Fruit fly (Drosophila melanogaster): ENCODE measurements around the gene wdb.
A peak's percentile ranks its signal among the peaks of the same experiment; 100 is the strongest.

Gene wdb

DNA sequence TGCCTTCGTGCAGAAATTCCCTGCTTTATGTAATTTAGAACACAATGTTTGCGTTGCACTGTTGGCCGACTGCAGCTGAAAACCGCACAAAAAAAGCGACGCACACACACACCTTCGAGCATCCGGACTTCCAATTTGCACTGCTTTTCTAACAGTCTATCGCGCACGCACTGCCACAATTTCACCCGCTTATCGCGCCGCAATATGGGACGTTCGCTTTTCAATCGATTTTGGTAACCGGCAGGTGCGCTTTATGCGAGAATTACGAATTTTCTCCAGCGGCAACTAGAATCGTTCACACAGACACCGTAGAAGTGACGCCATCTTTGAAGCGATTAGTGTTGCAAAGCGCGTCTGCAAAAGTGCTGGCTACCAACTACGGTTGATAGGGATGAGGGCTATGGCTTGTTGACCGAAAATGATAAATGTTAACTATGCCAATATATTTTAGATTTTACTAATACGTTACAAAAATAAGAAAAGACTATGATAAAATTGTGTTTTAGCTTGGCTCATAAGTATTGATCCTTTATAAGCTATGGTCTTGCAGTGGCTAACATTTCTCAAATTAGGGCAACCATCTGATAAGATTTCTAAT lies at the start of gene wdb:
Gene wdb, minus strand, starts transcription at position 352 of the 598 bp plus-strand sequence.
- peak; percentile 29 for TF ChIP-seq noc (tag; optimal IDR thresholded peaks at IDR 0.05)

- TF ChIP-seq noc (tag; optimal IDR thresholded peaks at IDR 0.05): no peak
Measured at dm6 chr3R:27625911-27626310, 43.9 kb upstream of the wdb start, which contains the start of gene CG5612. Gene CG5612, minus strand, starts transcription at chr3R:27626011.

dm6 chr3R:27622993-27623392 lies 41.0 kb upstream of the wdb start:
- TF ChIP-seq noc (tag; optimal IDR thresholded peaks at IDR 0.05): no peak

- TF ChIP-seq noc (tag; optimal IDR thresholded peaks at IDR 0.05): no peak
Measured at dm6 chr3R:27621861-27622260, 39.8 kb upstream of the wdb start.

dm6 chr3R:27616493-27616892 lies 34.5 kb upstream of the wdb start:
- TF ChIP-seq noc (tag; optimal IDR thresholded peaks at IDR 0.05): no peak

DNA sequence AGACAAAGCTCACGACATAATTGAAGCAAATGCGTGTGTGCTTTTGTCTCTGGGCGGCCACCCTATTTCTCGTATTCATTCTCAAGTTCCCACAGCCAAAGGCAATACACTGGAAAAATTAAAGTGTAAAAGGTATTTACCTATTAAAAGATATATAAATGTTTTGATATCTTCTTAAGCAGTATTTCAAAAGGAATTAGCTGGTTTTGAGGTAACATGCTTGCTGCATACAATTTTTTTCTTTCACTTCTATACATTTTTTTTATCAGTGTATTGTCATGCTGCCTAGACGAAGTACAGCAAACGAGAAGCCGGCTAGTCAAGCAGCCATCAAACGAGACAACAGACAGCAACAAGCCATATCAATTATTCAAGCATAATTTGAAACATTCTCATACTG lies 31.8 kb upstream of the wdb start:
- TF ChIP-seq noc (tag; optimal IDR thresholded peaks at IDR 0.05): no peak

DNA sequence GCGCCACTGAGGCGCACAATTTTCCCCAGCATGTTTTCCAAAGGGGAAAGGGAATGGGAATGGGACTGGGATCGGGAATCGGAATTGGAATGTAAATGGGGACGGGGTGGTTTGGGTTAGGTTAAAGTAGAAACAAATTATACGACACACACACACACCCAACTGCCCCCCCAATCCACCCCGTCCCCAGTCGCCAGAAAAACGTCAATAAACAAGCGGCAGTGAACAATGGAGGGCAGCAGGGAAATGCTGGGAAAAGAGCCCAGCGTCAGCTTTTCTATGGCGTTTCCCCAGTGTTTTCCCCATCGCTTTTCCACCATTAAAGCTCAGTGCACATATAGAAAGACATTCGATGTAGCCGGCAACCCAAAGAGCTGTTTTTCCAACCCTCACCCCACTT lies 28.6 kb upstream of the wdb start:
- no peak for TF ChIP-seq noc (tag; optimal IDR thresholded peaks at IDR 0.05)

dm6 chr3R:27609118-27610042 lies 27.3 kb upstream of the wdb start:
- no peak for TF ChIP-seq noc (tag; optimal IDR thresholded peaks at IDR 0.05)

dm6 chr3R:27608536-27608935 lies 26.5 kb upstream of the wdb start:
- TF ChIP-seq noc (tag; optimal IDR thresholded peaks at IDR 0.05): no peak

- no peak for TF ChIP-seq noc (tag; optimal IDR thresholded peaks at IDR 0.05)
Measured at dm6 chr3R:27608000-27608399, 26.0 kb upstream of the wdb start.

- peak; percentile 63 for TF ChIP-seq noc (tag; optimal IDR thresholded peaks at IDR 0.05)
Measured at dm6 chr3R:27607218-27607929, 25.3 kb upstream of the wdb start, which contains the start of the genes dsd and Tusp. Gene dsd, minus strand, starts transcription at chr3R:27607396. Gene Tusp, plus strand, starts transcription at chr3R:27607879.

DNA sequence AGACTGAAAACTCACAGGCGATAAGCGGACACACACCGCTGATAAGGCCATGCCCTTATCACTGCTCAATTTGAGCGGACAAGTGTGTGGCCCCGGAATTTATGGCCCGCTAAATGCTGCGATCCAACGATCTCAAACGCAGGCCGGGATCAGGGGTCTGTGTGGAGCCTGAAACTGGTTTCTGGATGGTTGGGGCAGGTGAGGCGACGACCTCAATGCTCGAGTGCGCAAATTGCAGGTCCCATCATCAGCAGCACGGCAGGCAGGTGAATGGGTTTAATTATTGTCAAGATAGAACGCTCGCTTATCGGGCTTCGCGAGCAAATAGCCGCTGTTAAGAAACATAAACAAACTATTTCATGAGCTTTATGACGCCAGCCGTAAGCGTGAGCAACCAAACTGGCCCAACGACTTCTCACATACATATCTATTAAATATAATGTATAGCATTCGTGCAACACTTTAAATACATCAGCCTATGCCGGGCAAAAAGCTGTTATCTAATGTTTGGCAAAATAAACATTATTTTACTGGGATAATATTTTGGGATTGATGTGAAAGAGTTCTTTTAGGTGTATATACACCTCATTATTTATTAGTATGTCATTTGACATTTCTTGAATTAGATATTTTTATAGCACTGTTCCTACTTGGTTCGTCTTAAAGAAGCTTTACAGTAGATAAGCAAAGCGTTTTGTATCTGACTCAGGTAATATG lies 23.7 kb upstream of the wdb start:
- peak; percentile 65 for TF ChIP-seq noc (tag; optimal IDR thresholded peaks at IDR 0.05)

DNA sequence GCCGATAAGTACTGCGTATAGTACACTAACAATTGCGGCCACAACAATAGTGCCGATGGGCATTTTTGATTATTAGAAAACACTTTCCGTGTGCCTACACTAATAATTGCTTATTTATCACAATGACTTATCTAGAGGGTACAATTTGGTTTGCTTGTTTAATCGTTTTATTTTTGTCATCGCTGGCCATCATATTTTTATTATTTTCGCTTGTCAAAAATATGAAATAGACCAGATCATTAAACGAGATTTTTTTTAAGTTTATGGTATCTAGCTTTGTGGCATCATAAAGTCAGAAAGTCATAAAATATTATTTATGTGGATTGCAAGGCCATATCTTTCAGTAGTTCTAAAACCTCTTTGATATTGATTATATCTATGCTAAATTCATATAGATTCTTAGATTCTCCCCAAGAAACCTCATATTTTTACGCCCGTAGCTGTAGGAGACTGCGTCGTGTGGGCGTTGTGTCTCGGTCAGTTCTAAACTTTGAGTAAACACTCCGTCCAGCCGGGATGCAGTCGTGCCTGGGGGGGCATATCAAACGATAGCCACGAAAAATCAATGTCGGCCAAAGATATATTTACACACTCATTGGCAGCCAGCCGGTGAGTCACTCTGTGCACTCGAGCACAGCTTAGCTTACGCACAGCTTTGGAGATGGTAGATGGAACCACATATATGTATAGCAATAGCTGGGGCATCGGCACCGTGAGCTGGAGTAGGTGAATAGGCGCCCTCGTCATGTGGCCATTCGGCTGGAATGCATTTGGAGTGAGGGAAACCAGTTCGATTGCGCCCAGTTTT lies 22.8 kb upstream of the wdb start:
- TF ChIP-seq noc (tag; optimal IDR thresholded peaks at IDR 0.05): peak; percentile 65

DNA sequence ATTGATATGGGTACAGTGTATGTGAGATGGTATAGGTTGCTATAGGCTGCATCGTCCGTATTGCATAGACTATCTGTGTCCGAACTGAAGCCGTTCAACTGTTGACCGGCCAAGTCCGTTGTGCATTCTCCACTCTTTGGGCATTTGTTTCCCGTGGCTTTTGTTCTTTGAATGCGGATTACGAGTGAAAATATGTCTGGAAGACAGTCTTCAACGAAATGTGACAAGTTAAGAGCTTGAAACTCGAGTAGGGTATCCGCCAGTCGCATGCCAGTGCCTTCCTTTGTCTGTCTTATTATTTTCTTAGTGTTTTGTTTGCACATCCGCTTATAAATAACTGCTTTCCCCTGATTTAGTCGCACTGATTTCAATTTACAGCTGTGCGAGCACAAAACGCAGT lies 21.6 kb upstream of the wdb start:
- TF ChIP-seq noc (tag; optimal IDR thresholded peaks at IDR 0.05): no peak

DNA sequence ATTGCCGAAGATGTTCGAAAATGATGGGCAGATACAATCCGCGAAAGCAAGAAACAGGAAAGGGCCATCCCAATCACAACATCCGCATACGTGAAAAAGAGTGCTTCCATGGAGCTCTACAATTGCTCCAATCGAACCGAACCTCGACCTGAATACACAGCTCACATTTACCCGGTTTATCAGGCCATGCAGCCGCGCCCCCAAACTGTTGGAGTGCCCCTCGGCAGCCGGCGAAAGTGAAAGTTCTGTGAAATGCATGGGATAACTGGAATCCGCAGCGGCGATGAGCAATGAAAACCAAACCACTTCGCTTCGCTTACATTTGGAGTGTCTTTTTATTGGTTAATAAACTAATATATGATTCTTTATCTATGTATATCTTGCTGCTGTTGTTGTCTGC lies 15.2 kb upstream of the wdb start:
- TF ChIP-seq noc (tag; optimal IDR thresholded peaks at IDR 0.05): no peak
